Fruit fly (Drosophila melanogaster) whole organism, prepupa: Measurements from ENCODE around the gene CG1812.

Experiments
- Blimp-1 ChIP-seq: fragments of 200-800 bp; sonication (Bioruptor generic); optimal IDR thresholded peaks from 3 replicates; lab custom pipeline; 2017; ENCODE audit warnings: missing biosample characterization, missing genetic modification characterization, mild to moderate bottlenecking, moderate library complexity, missing genetic modification reagents
- CG11294 ChIP-seq: fragments of 200-800 bp; sonication (Bioruptor generic); IDR thresholded peaks from 2 replicates; pipeline ENCODE4 v1.3.6; 2022; ENCODE audit warnings: missing biosample characterization, missing genetic modification characterization
- CG11762 ChIP-seq: fragments of 200-800 bp; sonication (Bioruptor generic); optimal IDR thresholded peaks from 3 replicates; lab custom pipeline; 2016; ENCODE audit warnings: missing biosample characterization, missing genetic modification characterization; ENCODE audit not compliant: insufficient read depth
- CG15336 ChIP-seq: fragments of 200-800 bp; sonication (Bioruptor generic); IDR thresholded peaks from 2 replicates; pipeline ENCODE4 v1.3.6; 2022; ENCODE audit warnings: missing biosample characterization, missing genetic modification characterization
- CG16779 ChIP-seq: fragments of 200-800 bp; sonication (Bioruptor generic); optimal IDR thresholded peaks from 3 replicates; lab custom pipeline; 2017; ENCODE audit warnings: missing biosample characterization, mild to moderate bottlenecking, missing genetic modification characterization
- CG3032 ChIP-seq: fragments of 200-800 bp; optimal IDR thresholded peaks from 2 replicates; lab custom pipeline; 2019; ENCODE audit warnings: missing biosample characterization, mild to moderate bottlenecking, missing genetic modification characterization, moderate library complexity
- CG32006 ChIP-seq: fragments of 200-800 bp; sonication (Bioruptor generic); optimal IDR thresholded peaks from 3 replicates; lab custom pipeline; 2017; ENCODE audit warnings: missing biosample characterization, mild to moderate bottlenecking, missing genetic modification characterization
- CG34406 ChIP-seq: fragments of 200-800 bp; sonication (Bioruptor generic); optimal IDR thresholded peaks from 3 replicates; lab custom pipeline; 2016; ENCODE audit warnings: missing biosample characterization, missing genetic modification characterization
- CG3919 ChIP-seq: fragments of 200-800 bp; sonication (Bioruptor generic); optimal IDR thresholded peaks from 3 replicates; lab custom pipeline; 2016; ENCODE audit warnings: missing biosample characterization, missing genetic modification characterization
- CG4318 ChIP-seq: fragments of 200-800 bp; sonication (Bioruptor generic); optimal IDR thresholded peaks from 3 replicates; lab custom pipeline; 2017; ENCODE audit warnings: missing biosample characterization, mild to moderate bottlenecking, missing genetic modification characterization
- CG6163 ChIP-seq: fragments of 200-800 bp; sonication (Bioruptor generic); IDR thresholded peaks from 3 replicates; pipeline ENCODE4 v1.3.6; 2022; ENCODE audit warnings: missing biosample characterization, missing genetic modification characterization
- CG6792 ChIP-seq: fragments of 200-800 bp; sonication (Bioruptor generic); optimal IDR thresholded peaks from 3 replicates; lab custom pipeline; 2016; ENCODE audit warnings: missing biosample characterization, missing genetic modification characterization
- CG6808 ChIP-seq: fragments of 200-800 bp; sonication (Bioruptor generic); optimal IDR thresholded peaks from 3 replicates; lab custom pipeline; 2017; ENCODE audit warnings: missing biosample characterization, missing genetic modification characterization, mild to moderate bottlenecking, moderate library complexity, missing genetic modification reagents
- CG6854 ChIP-seq: fragments of 200-800 bp; sonication (Bioruptor generic); optimal IDR thresholded peaks from 2 replicates; lab custom pipeline; 2017; ENCODE audit warnings: missing biosample characterization, mild to moderate bottlenecking, missing genetic modification characterization
- CG7368 ChIP-seq: fragments of 200-800 bp; sonication (Bioruptor generic); optimal IDR thresholded peaks from 3 replicates; lab custom pipeline; 2016; ENCODE audit warnings: missing biosample characterization, missing genetic modification characterization
- CG8119 ChIP-seq: fragments of 200-800 bp; sonication (Bioruptor generic); IDR thresholded peaks from 3 replicates; pipeline ENCODE4 v1.3.6; 2022; ENCODE audit warnings: missing biosample characterization, missing genetic modification characterization
- CG8319 ChIP-seq: fragments of 200-800 bp; sonication (Bioruptor generic); optimal IDR thresholded peaks from 3 replicates; lab custom pipeline; 2016; ENCODE audit warnings: missing biosample characterization, missing genetic modification characterization
- CG8632 ChIP-seq: fragments of 200-800 bp; sonication (Bioruptor generic); optimal IDR thresholded peaks from 3 replicates; lab custom pipeline; 2016; ENCODE audit warnings: missing biosample characterization, missing genetic modification characterization
- CG9139 ChIP-seq: fragments of 200-800 bp; sonication (Bioruptor generic); optimal IDR thresholded peaks from 3 replicates; lab custom pipeline; 2017; ENCODE audit warnings: missing biosample characterization, mild to moderate bottlenecking, missing genetic modification characterization
- Eip78C ChIP-seq: fragments of 200-800 bp; sonication (Bioruptor generic); peaks from one replicate; lab custom pipeline; 2016; ENCODE audit warnings: missing biosample characterization, missing genetic modification characterization
- Eip93F ChIP-seq: fragments of 200-800 bp; sonication (Bioruptor generic); optimal IDR thresholded peaks from 2 replicates; lab custom pipeline; 2016; ENCODE audit warnings: missing biosample characterization, mild to moderate bottlenecking, missing genetic modification characterization
- Ets21C ChIP-seq: fragments of 200-800 bp; sonication (Bioruptor generic); optimal IDR thresholded peaks from 3 replicates; lab custom pipeline; 2016; ENCODE audit warnings: missing biosample characterization, missing genetic modification characterization
- Ets96B ChIP-seq: fragments of 200-800 bp; optimal IDR thresholded peaks from 2 replicates; lab custom pipeline; 2019; ENCODE audit warnings: missing biosample characterization, mild to moderate bottlenecking, missing genetic modification characterization, moderate library complexity
- Gug ChIP-seq: fragments of 200-800 bp; sonication (Bioruptor generic); IDR thresholded peaks from 2 replicates; pipeline ENCODE4 v1.3.6; 2022; ENCODE audit warnings: missing biosample characterization, missing genetic modification characterization
- Hr38 ChIP-seq: sonication (Bioruptor generic); optimal IDR thresholded peaks from 2 replicates; lab custom pipeline; 2016; ENCODE audit warnings: missing biosample characterization, missing genetic modification characterization
- Hr39 ChIP-seq: fragments of 200-800 bp; sonication (Bioruptor generic); optimal IDR thresholded peaks from 2 replicates; lab custom pipeline; 2016; ENCODE audit warnings: missing biosample characterization, missing genetic modification characterization
- Hr4 ChIP-seq: fragments of 200-800 bp; sonication (Bioruptor generic); optimal IDR thresholded peaks from 3 replicates; lab custom pipeline; 2016; ENCODE audit warnings: missing biosample characterization, missing genetic modification characterization
- Lpt ChIP-seq: fragments of 200-800 bp; sonication (Bioruptor generic); optimal IDR thresholded peaks from 3 replicates; lab custom pipeline; 2016; ENCODE audit warnings: missing biosample characterization, missing genetic modification characterization
- Met ChIP-seq: fragments of 200-800 bp; sonication (Bioruptor generic); optimal IDR thresholded peaks from 3 replicates; lab custom pipeline; 2016; ENCODE audit warnings: missing biosample characterization, missing genetic modification characterization
- Sox15 ChIP-seq: fragments of 200-800 bp; sonication (Bioruptor generic); optimal IDR thresholded peaks from 3 replicates; lab custom pipeline; 2016; ENCODE audit warnings: missing biosample characterization, missing genetic modification characterization
- dsx ChIP-seq: fragments of 200-800 bp; optimal IDR thresholded peaks from 3 replicates; lab custom pipeline; 2019; ENCODE audit warnings: missing biosample characterization, mild to moderate bottlenecking, missing genetic modification characterization, moderate library complexity; ENCODE audit not compliant: poor library complexity, severe bottlenecking
- eg ChIP-seq: fragments of 200-800 bp; sonication (Bioruptor generic); IDR thresholded peaks from 3 replicates; pipeline ENCODE4 v1.3.6; 2022; ENCODE audit warnings: missing biosample characterization, missing genetic modification characterization
- esn ChIP-seq: fragments of 200-800 bp; sonication (Bioruptor generic); optimal IDR thresholded peaks from 2 replicates; lab custom pipeline; 2016; ENCODE audit warnings: missing biosample characterization, mild to moderate bottlenecking, missing genetic modification characterization, moderate library complexity
- fd59A ChIP-seq: fragments of 200-800 bp; sonication (Bioruptor generic); optimal IDR thresholded peaks from 2 replicates; lab custom pipeline; 2017; ENCODE audit warnings: missing biosample characterization, mild to moderate bottlenecking, missing genetic modification characterization, missing genetic modification reagents
- fd85E ChIP-seq: fragments of 200-800 bp; sonication (Bioruptor generic); optimal IDR thresholded peaks from 3 replicates; lab custom pipeline; 2016; ENCODE audit warnings: missing biosample characterization, missing genetic modification characterization
- fkh ChIP-seq: fragments of 200-800 bp; sonication (Bioruptor generic); optimal IDR thresholded peaks from 3 replicates; lab custom pipeline; 2017; ENCODE audit warnings: missing biosample characterization, mild to moderate bottlenecking, missing genetic modification characterization, moderate library complexity
- lz ChIP-seq: fragments of 200-800 bp; sonication (Bioruptor generic); optimal IDR thresholded peaks from 3 replicates; lab custom pipeline; 2016; ENCODE audit warnings: missing biosample characterization, missing genetic modification characterization
- salr ChIP-seq, 2 experiments: fragments of 200-800 bp; sonication (Bioruptor generic); optimal IDR thresholded peaks; 3 replicates each; lab custom pipeline; 2016 to 2018; ENCODE audit warnings: missing biosample characterization in 2 of 2, missing genetic modification characterization in 2 of 2, mild to moderate bottlenecking in 1 of 2
- spab ChIP-seq: fragments of 200-800 bp; sonication (Bioruptor generic); optimal IDR thresholded peaks from 2 replicates; lab custom pipeline; 2017; ENCODE audit warnings: missing biosample characterization, mild to moderate bottlenecking, missing genetic modification characterization, missing genetic modification reagents
- ss ChIP-seq, 2 experiments: fragments of 200-800 bp; sonication (Bioruptor generic); optimal IDR thresholded peaks; 2 replicates in 1 of 2; 3 replicates in 1 of 2; lab custom pipeline; 2017 to 2018; ENCODE audit warnings: mild to moderate bottlenecking in 2 of 2, missing biosample characterization in 2 of 2, missing genetic modification characterization in 2 of 2, moderate library complexity in 1 of 2
- vri ChIP-seq: fragments of 200-800 bp; sonication (Bioruptor generic); optimal IDR thresholded peaks from 3 replicates; lab custom pipeline; 2016; ENCODE audit warnings: missing biosample characterization, mild to moderate bottlenecking, missing genetic modification characterization

The CG1812 gene

DNA sequence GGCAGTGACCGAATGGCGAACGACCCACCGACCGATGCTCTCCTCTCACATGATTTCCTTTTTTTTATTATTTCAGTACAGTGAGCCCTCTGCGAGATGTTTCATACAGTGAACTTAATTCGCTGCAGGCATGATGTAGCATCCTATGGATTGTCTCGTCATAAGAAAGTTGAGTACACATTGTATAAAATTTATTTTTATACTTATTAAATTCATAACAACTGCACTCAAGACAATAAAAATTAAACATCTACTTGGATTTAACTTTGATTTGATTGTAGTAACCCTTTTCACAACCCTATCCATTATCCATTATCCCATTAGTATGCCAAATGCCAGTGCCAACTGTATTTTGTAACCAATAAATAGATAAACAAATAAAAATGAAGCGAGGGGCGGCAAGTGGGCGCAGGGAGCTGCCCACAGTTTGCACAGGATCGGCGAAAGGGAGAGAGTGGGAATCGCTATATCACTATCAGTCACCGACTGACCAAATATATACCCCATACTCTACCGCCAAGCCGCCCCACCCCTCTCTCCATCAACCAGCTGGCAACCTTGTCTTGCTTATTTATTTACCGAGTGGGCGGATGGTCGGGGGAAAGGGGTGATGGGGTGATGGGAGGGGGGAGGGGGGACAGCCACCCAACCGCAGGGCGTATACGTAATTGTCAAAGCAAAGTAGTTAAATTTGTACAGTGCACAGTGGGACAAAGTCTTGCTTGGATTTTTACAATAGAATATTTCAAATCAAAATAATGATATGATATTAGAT lies 28.4 kb upstream of the CG1812 start (continued):
- TF ChIP-seq CG11762 (GFP tag; lab: Kevin White, UChicago) (peak; percentile 18), Hr4 (GFP tag; lab: Kevin White, UChicago) (peak; percentile 60), esn (GFP tag; lab: Kevin White, UChicago) (peak; percentile 35), Ets96B (tag; lab: Kevin White, UChicago) (peak; percentile 60), CG6808 (peak; percentile 47), CG11294 (GFP tag; lab: Robert Waterston, UW) (peak; percentile 59; the same call in 1 of the 2 replicates), CG34406 (GFP tag; lab: Kevin White, UChicago) (peak; percentile 51), Ets21C (GFP tag; lab: Kevin White, UChicago) (no peak), CG3032 (tag; lab: Kevin White, UChicago) (peak; percentile 62), CG3919 (GFP tag; lab: Kevin White, UChicago) (peak; percentile 40), CG6792 (GFP tag; lab: Kevin White, UChicago) (no peak), Sox15 (GFP tag; lab: Kevin White, UChicago) (no peak), Hr39 (peak; percentile 33), CG8632 (GFP tag; lab: Kevin White, UChicago) (peak; percentile 38), CG6163 (GFP tag; lab: Robert Waterston, UW) (0 out of 3 replicates have a peak, but pooled peaks have one; percentile 30), dsx (peak; percentile 62), vri (peak; percentile 7), CG7368 (GFP tag; lab: Kevin White, UChicago) (peak; percentile 15), ss (GFP tag; optimal IDR thresholded peaks at IDR 0.05; lab: Kevin White, UChicago) (peak in 1 of 2 experiments; percentile 59), Blimp-1 (GFP tag; lab: Kevin White, UChicago) (peak; percentile 1), CG8319 (GFP tag; lab: Kevin White, UChicago) (no peak), lz (GFP tag; lab: Kevin White, UChicago) (peak; percentile 44), Eip78C (GFP tag; lab: Kevin White, UChicago) (peak; percentile 81), Lpt (GFP tag; lab: Kevin White, UChicago) (peak; percentile 2), Hr38 (no peak), fd59A (GFP tag; lab: Kevin White, UChicago) (peak; percentile 49), CG4318 (peak; percentile 34), fkh (GFP tag; lab: Kevin White, UChicago) (peak; percentile 76), Met (peak; percentile 24), CG15336 (GFP tag; lab: Robert Waterston, UW) (peak; percentile 67), CG16779 (tag; lab: Kevin White, UChicago) (peak; percentile 17), salr (GFP tag; optimal IDR thresholded peaks at IDR 0.05; lab: Kevin White, UChicago) (peak in 1 of 2 experiments; percentile 43), Gug (peak; percentile 52), eg (GFP tag; lab: Robert Waterston, UW) (peak; percentile 42; the same call in 1 of the 3 replicates), CG6854 (GFP tag; lab: Kevin White, UChicago) (no peak), CG9139 (GFP tag; lab: Kevin White, UChicago) (no peak), Eip93F (GFP tag; lab: Kevin White, UChicago) (no peak), fd85E (GFP tag; lab: Kevin White, UChicago) (no peak)

DNA sequence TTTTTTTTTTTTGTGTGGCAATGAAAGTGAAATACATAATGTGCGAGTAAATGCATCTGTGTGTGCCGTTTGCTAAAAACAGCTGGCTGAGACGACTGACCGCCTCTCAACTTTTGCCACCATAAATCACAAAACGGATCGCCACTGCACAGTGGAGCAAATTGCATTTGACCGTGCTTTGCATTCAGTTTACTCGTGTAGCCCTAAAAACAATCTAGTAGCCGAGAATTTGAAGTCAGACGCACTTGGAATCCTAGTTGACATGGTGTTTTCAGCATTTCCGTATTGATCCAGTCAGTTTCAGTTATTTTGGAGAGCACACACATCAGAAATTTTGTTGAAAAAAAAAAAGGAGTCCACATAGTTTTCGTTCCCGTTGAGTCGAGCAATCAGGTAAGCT lies 25.5 kb upstream of the CG1812 start, which contains the start of gene CG15461:
TSS of gene CG15461 (plus strand) at position 301 of the 400 bp plus-strand sequence.
- TF ChIP-seq spab (GFP tag; lab: Kevin White, UChicago) (no peak), CG32006 (GFP tag; lab: Kevin White, UChicago) (peak; percentile 36), Eip78C (GFP tag; lab: Kevin White, UChicago) (peak; percentile 23), CG8119 (0 out of 3 replicates have a peak, but pooled peaks have one; percentile 22)
